Fruit fly (Drosophila melanogaster) whole organism: Measurements from ENCODE around the gene Ctl1.

Experiments
- EcR ChIP-seq, 2 experiments: fragments of >200 bp; optimal IDR thresholded peaks; 2 replicates each; lab custom pipeline; 2017; ENCODE audit warnings: missing biosample characterization in 2 of 2, missing genetic modification characterization in 2 of 2, missing genetic modification reagents in 2 of 2
- pan ChIP-seq: fragments of >200 bp; optimal IDR thresholded peaks from 2 replicates; lab custom pipeline; 2017
- usp ChIP-seq: fragments of >200 bp; optimal IDR thresholded peaks from 2 replicates; lab custom pipeline; 2017; ENCODE audit warnings: missing biosample characterization, missing genetic modification characterization, mixed read lengths

- TF ChIP-seq EcR (GFP tag; optimal IDR thresholded peaks at IDR 0.05; lab: Kevin White, UChicago) = no peak
- TF ChIP-seq usp (GFP tag; lab: Kevin White, UChicago) = no peak
- no peak for TF ChIP-seq pan
Measured at dm6 chr3L:4293711-4294110, 15.9 kb downstream of the Ctl1 start.
